Worm (Caenorhabditis elegans) whole organism, late embryonic: ENCODE results near the gene F18H3.4.
A peak's percentile ranks its signal among the peaks of the same experiment; 100 is the strongest.

Source experiments
- C08G9.2 ChIP-seq: sonication (generic microtip); optimal IDR thresholded peaks from 2 replicates; lab custom pipeline; 2016; ENCODE audit warnings: mild to moderate bottlenecking, missing genetic modification characterization, moderate library complexity, missing compliant biosample characterization
- F13H6.1 ChIP-seq: sonication (generic microtip); optimal IDR thresholded peaks from 2 replicates; lab custom pipeline; 2016; ENCODE audit warnings: missing genetic modification characterization, missing compliant biosample characterization
- T23F11.4 ChIP-seq: fragments of 200-800 bp; sonication (Bioruptor generic); optimal IDR thresholded peaks from 2 replicates; lab custom pipeline; 2018; ENCODE audit warnings: mild to moderate bottlenecking, missing genetic modification characterization, missing compliant biosample characterization
- Y22D7AL.16 ChIP-seq: sonication (generic microtip); optimal IDR thresholded peaks from 2 replicates; lab custom pipeline; 2016; ENCODE audit warnings: missing genetic modification characterization, missing compliant biosample characterization
- ahr-1 ChIP-seq: sonication (generic microtip); optimal IDR thresholded peaks from 2 replicates; lab custom pipeline; 2016; ENCODE audit warnings: missing genetic modification characterization, missing compliant biosample characterization
- ceh-14 ChIP-seq: sonication (generic microtip); optimal IDR thresholded peaks from 2 replicates; lab custom pipeline; 2016; ENCODE audit warnings: missing genotype, missing genetic modification characterization, missing compliant biosample characterization
- ceh-18 ChIP-seq: sonication (generic microtip); optimal IDR thresholded peaks from 2 replicates; lab custom pipeline; 2016; ENCODE audit warnings: missing genetic modification characterization, missing compliant biosample characterization
- ceh-2 ChIP-seq: sonication (generic microtip); optimal IDR thresholded peaks from 2 replicates; lab custom pipeline; 2016; ENCODE audit warnings: missing genotype, missing genetic modification characterization, missing compliant biosample characterization
- ceh-22 ChIP-seq: sonication (generic microtip); optimal IDR thresholded peaks from 2 replicates; lab custom pipeline; 2017; ENCODE audit warnings: missing biosample characterization, missing genetic modification characterization
- ceh-24 ChIP-seq: sonication (generic microtip); optimal IDR thresholded peaks from 2 replicates; lab custom pipeline; 2016; ENCODE audit warnings: mild to moderate bottlenecking, missing genetic modification characterization, missing compliant biosample characterization
- ceh-30 ChIP-seq: fragments of 150-350 bp; optimal IDR thresholded peaks from 2 replicates; lab custom pipeline; 2014; ENCODE audit warnings: missing biosample characterization, missing genetic modification characterization
- ceh-31 ChIP-seq: sonication (generic microtip); optimal IDR thresholded peaks from 2 replicates; lab custom pipeline; 2016; ENCODE audit warnings: missing genetic modification characterization, missing compliant biosample characterization
- ceh-34 ChIP-seq: sonication (generic microtip); optimal IDR thresholded peaks from 2 replicates; lab custom pipeline; 2016; ENCODE audit warnings: mild to moderate bottlenecking, missing genetic modification characterization, missing compliant biosample characterization
- ceh-45 ChIP-seq: fragments of 200-800 bp; sonication (Bioruptor generic); IDR thresholded peaks from 2 replicates; pipeline ENCODE4 v1.3.6; 2022; ENCODE audit warnings: missing genetic modification reagents, missing genetic modification characterization, missing compliant biosample characterization
- ceh-6 ChIP-seq: fragments of 200-800 bp; sonication (Bioruptor generic); optimal IDR thresholded peaks from 2 replicates; lab custom pipeline; 2018; ENCODE audit warnings: mild to moderate bottlenecking, missing genetic modification characterization, missing compliant biosample characterization
- ceh-9 ChIP-seq: sonication (generic microtip); optimal IDR thresholded peaks from 2 replicates; lab custom pipeline; 2016; ENCODE audit warnings: mild to moderate bottlenecking, missing genetic modification characterization, inconsistent platforms, missing compliant biosample characterization
- che-1 ChIP-seq: sonication (generic microtip); optimal IDR thresholded peaks from 2 replicates; lab custom pipeline; 2016; ENCODE audit warnings: mild to moderate bottlenecking, missing genetic modification characterization, missing compliant biosample characterization
- elt-2 ChIP-seq: sonication (generic microtip); optimal IDR thresholded peaks from 2 replicates; lab custom pipeline; 2016; ENCODE audit warnings: missing genetic modification reagents, missing genetic modification characterization, missing compliant biosample characterization
- ets-4 ChIP-seq: sonication (generic microtip); optimal IDR thresholded peaks from 2 replicates; lab custom pipeline; 2016; ENCODE audit warnings: missing genetic modification characterization, missing compliant biosample characterization
- eyg-1 ChIP-seq: sonication (generic microtip); optimal IDR thresholded peaks from 2 replicates; lab custom pipeline; 2016; ENCODE audit warnings: missing genotype, missing genetic modification characterization, missing compliant biosample characterization
- fax-1 ChIP-seq: sonication (generic microtip); optimal IDR thresholded peaks from 2 replicates; lab custom pipeline; 2016; ENCODE audit warnings: missing genotype, missing genetic modification characterization, missing compliant biosample characterization
- fkh-10 ChIP-seq: fragments of 150-350 bp; optimal IDR thresholded peaks from 2 replicates; lab custom pipeline; 2014; ENCODE audit warnings: missing biosample characterization, missing genetic modification reagents, missing genetic modification characterization
- hlh-30 ChIP-seq: sonication (generic microtip); optimal IDR thresholded peaks from 2 replicates; lab custom pipeline; 2017; ENCODE audit warnings: antibody characterized with exemption, missing genetic modification characterization, missing compliant biosample characterization; ENCODE audit not compliant: insufficient read depth
- hlh-8 ChIP-seq: sonication (generic microtip); optimal IDR thresholded peaks from 2 replicates; lab custom pipeline; 2016; ENCODE audit warnings: missing genotype, missing genetic modification characterization, missing compliant biosample characterization
- lim-6 ChIP-seq: sonication (generic microtip); optimal IDR thresholded peaks from 2 replicates; lab custom pipeline; 2016; ENCODE audit warnings: missing genetic modification characterization, missing compliant biosample characterization
- lin-11 ChIP-seq: fragments of 200-800 bp; sonication (Bioruptor generic); optimal IDR thresholded peaks from 2 replicates; lab custom pipeline; 2018; ENCODE audit warnings: mild to moderate bottlenecking, missing genetic modification characterization, missing compliant biosample characterization
- madf-2 ChIP-seq: sonication (generic microtip); optimal IDR thresholded peaks from 2 replicates; lab custom pipeline; 2017; ENCODE audit warnings: missing genetic modification characterization, missing compliant biosample characterization
- nfya-1 ChIP-seq: sonication (generic microtip); optimal IDR thresholded peaks from 2 replicates; lab custom pipeline; 2017; ENCODE audit warnings: missing genetic modification characterization, mild to moderate bottlenecking, missing compliant biosample characterization, antibody characterized with exemption, moderate library complexity
- nhr-11 ChIP-seq: fragments of 150-350 bp; optimal IDR thresholded peaks from 2 replicates; lab custom pipeline; 2014; ENCODE audit warnings: missing biosample characterization, missing genetic modification characterization
- nhr-232 ChIP-seq: sonication (generic microtip); optimal IDR thresholded peaks from 2 replicates; lab custom pipeline; 2016; ENCODE audit warnings: missing genetic modification characterization, missing compliant biosample characterization
- npax-4 ChIP-seq: sonication (generic microtip); optimal IDR thresholded peaks from 2 replicates; lab custom pipeline; 2016; ENCODE audit warnings: missing genetic modification characterization, missing compliant biosample characterization
- odd-2 ChIP-seq: sonication (generic microtip); optimal IDR thresholded peaks from 2 replicates; lab custom pipeline; 2017; ENCODE audit warnings: antibody characterized with exemption, mild to moderate bottlenecking, missing genetic modification characterization, missing compliant biosample characterization
- pag-3 ChIP-seq: sonication (generic microtip); optimal IDR thresholded peaks from 2 replicates; lab custom pipeline; 2016; ENCODE audit warnings: missing compliant biosample characterization, missing genetic modification characterization, borderline replicate concordance
- pax-1 ChIP-seq: fragments of 150-350 bp; optimal IDR thresholded peaks from 2 replicates; lab custom pipeline; 2014; ENCODE audit warnings: missing biosample characterization, missing genetic modification characterization
- pha-2 ChIP-seq: sonication (generic microtip); optimal IDR thresholded peaks from 2 replicates; lab custom pipeline; 2017; ENCODE audit warnings: mild to moderate bottlenecking, missing genetic modification characterization, missing compliant biosample characterization
- pha-4 ChIP-seq: fragments of 150-350 bp; optimal IDR thresholded peaks from 2 replicates; lab custom pipeline; 2018; ENCODE audit warnings: missing biosample characterization, missing genetic modification reagents, missing genetic modification characterization
- rnt-1 ChIP-seq: sonication (generic microtip); optimal IDR thresholded peaks from 2 replicates; lab custom pipeline; 2016; ENCODE audit warnings: missing genetic modification characterization, missing compliant biosample characterization
- sox-2 ChIP-seq: fragments of 200-800 bp; sonication (Bioruptor generic); IDR thresholded peaks from 2 replicates; pipeline ENCODE4 v1.3.6; 2022; ENCODE audit warnings: missing genetic modification reagents, missing genetic modification characterization, missing compliant biosample characterization
- sox-4 ChIP-seq: sonication (generic microtip); optimal IDR thresholded peaks from 2 replicates; lab custom pipeline; 2017; ENCODE audit warnings: mild to moderate bottlenecking, missing genetic modification characterization, inconsistent platforms, missing compliant biosample characterization
- syd-9 ChIP-seq: sonication (generic microtip); optimal IDR thresholded peaks from 2 replicates; lab custom pipeline; 2016; ENCODE audit warnings: mild to moderate bottlenecking, missing genetic modification characterization, moderate library complexity, missing compliant biosample characterization
- ttx-3 ChIP-seq: sonication (generic microtip); optimal IDR thresholded peaks from 2 replicates; lab custom pipeline; 2016; ENCODE audit warnings: missing genetic modification reagents, missing genetic modification characterization, missing compliant biosample characterization
- unc-42 ChIP-seq: sonication (generic microtip); optimal IDR thresholded peaks from 2 replicates; lab custom pipeline; 2016; ENCODE audit warnings: missing genotype, missing genetic modification characterization, missing compliant biosample characterization
- unc-55 ChIP-seq: sonication (generic microtip); optimal IDR thresholded peaks from 2 replicates; lab custom pipeline; 2017; ENCODE audit warnings: missing biosample characterization, missing genetic modification reagents, missing genetic modification characterization
- zip-5 ChIP-seq: sonication (generic microtip); optimal IDR thresholded peaks from 2 replicates; lab custom pipeline; 2016; ENCODE audit warnings: missing genetic modification characterization, missing compliant biosample characterization
- ztf-16 ChIP-seq: sonication (generic microtip); optimal IDR thresholded peaks from 2 replicates; lab custom pipeline; 2017; ENCODE audit warnings: missing genetic modification characterization, missing compliant biosample characterization

The F18H3.4 gene

DNA sequence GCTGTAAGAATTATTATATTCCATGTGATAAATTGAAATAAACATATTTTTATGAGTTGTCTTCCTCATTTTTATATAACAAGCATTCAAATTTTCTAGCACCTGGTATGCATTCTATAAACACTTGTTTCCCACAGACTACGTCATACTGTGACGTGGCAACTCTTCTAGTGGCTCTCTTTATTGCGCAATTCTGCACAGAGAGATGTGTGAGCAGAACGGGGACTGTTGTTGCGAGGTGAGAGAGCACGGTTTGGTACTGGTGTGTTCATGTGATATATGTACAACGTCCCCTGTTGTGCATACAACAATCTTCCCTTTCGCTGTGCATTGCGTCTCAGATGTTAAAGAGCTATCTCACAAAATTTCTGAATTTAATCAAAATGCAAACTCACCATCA is 3.8 kb upstream of the F18H3.4 start:
- TF ChIP-seq hlh-30 (tag; lab: Kevin White, UChicago) = peak; percentile 16
- no peak for TF ChIP-seq ceh-18
- TF ChIP-seq madf-2 (tag; lab: Kevin White, UChicago) = no peak
- TF ChIP-seq pag-3 (tag; lab: Kevin White, UChicago) = no peak
- no peak for TF ChIP-seq F13H6.1 (tag; lab: Kevin White, UChicago)
- TF ChIP-seq, all 69 proteins: peak for 1

DNA sequence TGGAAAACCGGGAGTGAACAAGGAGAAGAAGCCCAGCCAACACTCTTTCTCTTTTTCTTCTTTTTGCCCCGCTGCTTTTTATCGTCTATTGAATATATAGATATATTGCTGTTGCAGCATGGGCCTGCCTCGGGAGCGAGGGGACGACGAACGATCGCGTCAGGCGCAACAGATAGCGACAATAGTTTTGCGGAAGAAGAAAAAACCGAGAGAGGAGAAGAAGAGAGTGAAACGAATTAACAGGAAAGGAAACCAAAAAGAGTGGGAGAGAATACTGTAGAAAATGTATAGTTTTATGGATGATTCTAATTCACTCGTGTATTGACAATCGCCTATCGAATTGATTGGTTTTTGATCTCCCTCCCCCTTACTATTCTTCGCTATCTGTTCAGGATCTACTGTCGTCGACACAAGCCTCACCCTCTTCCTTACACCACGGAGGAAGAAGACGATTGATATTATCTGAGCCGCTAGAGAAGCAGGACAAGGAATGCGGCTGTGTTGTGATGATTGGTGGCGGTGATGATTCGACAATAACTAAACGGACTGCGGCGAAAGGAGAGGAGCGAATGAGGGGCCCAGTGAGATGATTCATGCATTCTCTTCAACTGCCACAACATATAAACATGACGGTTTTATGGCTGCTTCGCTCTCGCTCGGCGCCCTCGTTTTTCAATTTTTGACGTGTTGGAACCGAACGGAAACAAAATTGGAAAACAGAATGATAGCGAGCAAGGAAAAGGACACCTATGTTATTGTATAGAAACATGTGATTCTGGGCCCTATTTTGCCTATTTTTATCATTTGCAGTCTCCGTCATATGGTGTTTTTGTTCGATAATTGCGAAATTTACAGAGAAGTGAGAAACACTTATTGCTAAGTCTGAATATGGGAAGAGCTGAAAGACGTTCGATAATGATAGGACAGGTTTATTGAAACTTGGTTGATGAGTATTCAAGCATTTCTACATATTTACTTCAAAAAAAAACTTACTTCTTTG is 2.4 kb upstream of the F18H3.4 start:
- TF ChIP-seq sox-4 (tag; lab: Kevin White, UChicago) (no peak), unc-55 (GFP tag; lab: Kevin White, UChicago) (peak; percentile 45), nfya-1 (tag; lab: Kevin White, UChicago) (peak; percentile 66)

DNA sequence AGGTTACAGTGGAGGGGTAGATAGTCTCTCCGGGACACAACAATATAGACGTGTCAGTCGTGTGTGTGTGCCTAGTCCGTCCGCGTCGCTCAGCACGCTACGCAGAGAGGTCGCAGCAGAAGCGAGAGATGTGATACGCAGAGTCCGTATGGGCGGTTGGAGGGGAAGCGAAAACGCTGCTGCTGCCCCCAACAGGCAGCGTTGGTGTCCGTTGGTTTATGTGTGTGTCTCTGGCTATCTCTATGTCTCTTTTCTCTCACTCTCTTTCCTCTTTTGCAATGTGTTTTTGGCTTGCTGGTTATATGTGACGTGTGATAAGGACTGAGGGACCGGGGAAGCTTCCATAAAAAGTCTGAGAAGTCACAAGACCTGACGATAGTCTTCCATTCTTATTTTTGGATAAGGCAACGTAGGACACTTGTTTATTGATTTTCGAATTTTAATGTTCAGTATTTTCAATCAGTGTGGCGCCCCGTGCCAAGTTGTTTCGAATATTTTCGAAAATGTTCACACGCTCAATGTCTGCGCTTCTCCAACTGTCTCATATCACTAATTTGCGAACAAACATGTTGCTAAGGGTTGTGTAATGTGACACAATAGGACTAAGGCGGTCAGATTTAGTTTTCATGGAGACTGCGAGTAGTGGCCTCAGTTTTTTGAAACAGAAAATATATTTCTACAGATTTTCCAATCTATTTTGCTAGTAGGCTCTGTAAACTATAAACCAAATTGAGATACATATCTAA is 1.4 kb upstream of the F18H3.4 start, which contains the start of gene pab-2:
pab-2 (minus strand) TSS at position 69 of the 746 bp plus-strand sequence.
- TF ChIP-seq ceh-30 (no peak), hlh-30 (tag; lab: Kevin White, UChicago) (peak; percentile 65), pha-4 (tag; lab: Kevin White, UChicago) (no peak), lim-6 (no peak), npax-4 (tag; lab: Kevin White, UChicago) (no peak), ahr-1 (tag; lab: Kevin White, UChicago) (no peak), ttx-3 (tag; lab: Kevin White, UChicago) (no peak), ceh-6 (peak; percentile 26), pag-3 (tag; lab: Kevin White, UChicago) (no peak), fax-1 (tag; lab: Kevin White, UChicago) (no peak), nhr-232 (tag; lab: Kevin White, UChicago) (peak; percentile 58), syd-9 (tag; lab: Kevin White, UChicago) (peak; percentile 45), rnt-1 (peak; percentile 61), pha-2 (tag; lab: Kevin White, UChicago) (no peak), elt-2 (peak; percentile 69), ets-4 (no peak), fkh-10 (no peak), ceh-31 (tag; lab: Kevin White, UChicago) (peak; percentile 78), ceh-45 (GFP tag; lab: Robert Waterston, UW) (no peak), ceh-22 (tag; lab: Kevin White, UChicago) (no peak), pax-1 (tag; lab: Kevin White, UChicago) (no peak), odd-2 (tag; lab: Kevin White, UChicago) (no peak), hlh-8 (tag; lab: Kevin White, UChicago) (peak; percentile 21), ceh-24 (tag; lab: Kevin White, UChicago) (no peak), ceh-14 (peak; percentile 9), unc-42 (tag; lab: Kevin White, UChicago) (peak; percentile 56), Y22D7AL.16 (tag; lab: Kevin White, UChicago) (no peak), eyg-1 (tag; lab: Kevin White, UChicago) (peak; percentile 10), ceh-2 (tag; lab: Kevin White, UChicago) (no peak), ceh-34 (peak; percentile 67), ztf-16 (no peak), unc-55 (GFP tag; lab: Kevin White, UChicago) (peak; percentile 75), lin-11 (tag; lab: Kevin White, UChicago) (peak; percentile 8), zip-5 (tag; lab: Kevin White, UChicago) (peak; percentile 24), nfya-1 (tag; lab: Kevin White, UChicago) (peak; percentile 88), sox-2 (GFP tag; lab: Robert Waterston, UW) (no peak; the same call in 1 of the 2 replicates), nhr-11 (tag; lab: Kevin White, UChicago) (no peak), che-1 (tag; lab: Kevin White, UChicago) (no peak), ceh-9 (no peak), T23F11.4 (GFP tag; lab: Kevin White, UChicago) (no peak), C08G9.2 (tag; lab: Kevin White, UChicago) (no peak)
